Worm (Caenorhabditis elegans): ENCODE data around the gene gas-1.

The gas-1 gene

DNA sequence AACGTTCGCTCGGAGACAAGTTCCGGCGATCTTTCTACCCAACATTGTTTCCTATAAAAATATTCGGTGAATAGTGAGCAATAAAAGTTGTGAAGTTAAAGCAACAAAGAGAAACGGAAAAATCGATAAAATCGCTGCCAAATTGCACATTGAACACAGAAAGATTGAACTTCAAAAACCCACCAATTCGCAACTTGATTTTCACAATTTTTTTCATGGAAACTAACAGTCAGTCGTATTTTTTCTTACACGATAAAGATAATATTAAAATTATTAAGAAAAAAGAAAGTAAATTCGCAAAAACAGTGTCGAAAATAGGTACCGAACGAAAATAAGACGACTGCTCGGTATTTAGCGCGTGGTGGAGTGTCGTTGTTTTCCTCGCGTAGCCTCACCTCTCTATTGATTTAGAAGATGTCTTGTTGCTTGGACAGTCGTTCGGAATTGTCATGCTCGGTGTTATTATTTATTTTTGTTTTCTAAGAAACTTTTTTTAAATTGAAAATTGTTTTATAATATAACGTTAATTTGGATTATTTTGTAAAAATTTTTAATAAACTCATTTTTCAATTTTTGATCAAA, at the start of gene gas-1:
Gene gas-1 (minus strand): TSS at position 51 of the 582 bp plus-strand sequence.
- TF ChIP-seq attf-3 (GFP tag; conservative IDR thresholded peaks at IDR 0.05) (peak; percentile 88), F57A8.1 (GFP tag; optimal IDR thresholded peaks at IDR 0.05) (no peak), nhr-120 (GFP tag; IDR thresholded peaks at IDR 0.05) (no peak), lag-1 (GFP tag; IDR thresholded peaks at IDR 0.05) (no peak), pha-4 (tag; optimal IDR thresholded peaks at IDR 0.05) (no peak), hmg-1.2 (GFP tag; IDR thresholded peaks at IDR 0.05) (peak; percentile 10; the same call in 1 of the 2 replicates), aptf-3 (GFP tag; IDR thresholded peaks at IDR 0.05) (no peak), B0019.2 (GFP tag; conservative IDR thresholded peaks at IDR 0.05) (no peak), egl-44 (GFP tag; IDR thresholded peaks at IDR 0.05) (no peak), hmg-20 (GFP tag; IDR thresholded peaks at IDR 0.05) (no peak), madf-6 (GFP tag; IDR thresholded peaks at IDR 0.05) (no peak)

DNA sequence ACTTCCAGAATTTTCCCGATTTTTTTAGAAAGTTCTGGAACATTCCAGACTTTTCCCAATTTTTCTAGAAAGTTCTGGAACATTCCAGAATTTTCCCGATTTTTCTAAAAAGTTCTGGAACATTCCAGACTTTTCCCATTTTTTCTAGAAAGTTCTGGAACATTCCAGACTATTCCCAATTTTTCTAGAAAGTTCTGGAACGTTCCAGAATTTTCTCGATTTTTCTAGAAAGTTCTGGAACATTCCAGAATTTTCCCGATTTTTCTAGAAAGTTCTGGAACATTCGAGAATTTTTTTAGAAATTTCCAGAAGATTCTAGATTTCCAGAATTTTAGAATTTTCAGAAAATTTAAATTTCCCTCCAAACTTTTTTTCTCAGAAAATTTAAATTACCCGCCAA, 44.9 kb upstream of the gas-1 start:
- TF ChIP-seq hsf-1 (GFP tag; IDR thresholded peaks at IDR 0.05) (peak; percentile 95), dox-1 (GFP tag; IDR thresholded peaks at IDR 0.05) (0 out of 2 replicates have a peak, but pooled peaks have one; percentile 30), B0019.2 (GFP tag; conservative IDR thresholded peaks at IDR 0.05) (0 out of 2 replicates have a peak, but pooled peaks have one; percentile 14)

DNA sequence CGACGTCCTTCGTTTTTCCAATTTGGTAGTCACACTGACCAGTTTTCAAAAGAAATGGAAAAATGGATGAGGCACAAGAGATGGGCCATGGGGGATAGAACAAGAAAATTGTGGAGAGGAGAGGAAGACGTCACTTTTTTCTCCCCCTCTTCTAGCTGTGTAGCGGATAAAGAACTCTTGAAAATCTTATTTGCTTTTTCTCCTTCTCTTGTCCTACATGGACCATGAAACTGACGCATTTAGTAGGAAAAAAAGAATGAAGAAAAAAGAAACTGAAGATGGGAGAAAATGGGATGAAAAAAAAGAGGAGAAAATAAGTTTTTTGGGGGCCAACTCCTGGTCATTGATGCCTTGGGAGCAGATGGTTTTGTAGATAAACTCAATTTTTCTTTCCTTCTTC, 43.8 kb upstream of the gas-1 start:
- TF ChIP-seq ceh-40 (GFP tag; IDR thresholded peaks at IDR 0.05): no peak
- no peak for TF ChIP-seq Y67H2A.10 (GFP tag; conservative IDR thresholded peaks at IDR 0.05)
- no peak for TF ChIP-seq snpc-4 (GFP tag; optimal IDR thresholded peaks at IDR 0.05)
- TF ChIP-seq snpc-4 (tag; optimal IDR thresholded peaks at IDR 0.05): no peak
- peak; percentile 31 for TF ChIP-seq somi-1 (GFP tag; optimal IDR thresholded peaks at IDR 0.05)
- TF ChIP-seq akir-1 (GFP tag; optimal IDR thresholded peaks at IDR 0.05): no peak

- TF ChIP-seq unc-130 (GFP tag; optimal IDR thresholded peaks at IDR 0.05): no peak
- TF ChIP-seq F23B12.7 (tag; optimal IDR thresholded peaks at IDR 0.05; ENCODE audit: insufficient read depth): peak; percentile 6
- peak; percentile 17; the same call in 1 of the 2 replicates for TF ChIP-seq egrh-3 (GFP tag; IDR thresholded peaks at IDR 0.05)
- 0 out of 2 replicates have a peak, but pooled peaks have one; percentile 9 for TF ChIP-seq hmg-1.2 (GFP tag; IDR thresholded peaks at IDR 0.05)
- TF ChIP-seq nfyb-1 (GFP tag; IDR thresholded peaks at IDR 0.05): no peak
- TF ChIP-seq mcd-1 (GFP tag; IDR thresholded peaks at IDR 0.05): 0 out of 2 replicates have a peak, but pooled peaks have one; percentile 32
- TF ChIP-seq snpc-4 (GFP tag; optimal IDR thresholded peaks at IDR 0.05): peak; percentile 20
- TF ChIP-seq snpc-4 (tag; optimal IDR thresholded peaks at IDR 0.05): no peak
- TF ChIP-seq xnd-1 (tag; optimal IDR thresholded peaks at IDR 0.05): no peak
These were observed 40.6 kb upstream of the gas-1 start for ce11 chrX:15630790-15631204.

DNA sequence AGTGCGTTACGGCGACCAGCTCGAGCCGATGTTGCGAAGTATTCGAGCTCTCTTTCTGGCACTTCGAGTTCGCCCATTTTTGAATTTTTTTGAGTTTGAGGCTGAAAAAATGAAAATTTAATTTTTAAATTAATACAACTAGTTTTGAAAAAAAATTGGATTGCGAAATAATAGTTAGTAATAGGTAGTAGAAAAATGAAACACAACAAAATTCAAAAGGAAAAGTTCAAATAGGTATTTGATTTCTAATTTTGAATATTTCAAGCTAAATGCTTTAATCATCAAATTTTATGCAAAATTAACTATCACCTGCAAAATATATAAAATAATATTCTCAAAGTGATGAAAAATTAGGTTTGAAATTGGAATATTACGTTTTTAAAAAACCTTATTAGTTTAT, 40.1 kb upstream of the gas-1 start, which contains the start of gene K09E9.4:
Gene K09E9.4 (minus strand): TSS at position 101 of the 400 bp plus-strand sequence.
- TF ChIP-seq cebp-1 (GFP tag; IDR thresholded peaks at IDR 0.05) (no peak), cebp-1 (tag; optimal IDR thresholded peaks at IDR 0.05) (peak; percentile 52), lin-54 (GFP tag; optimal IDR thresholded peaks at IDR 0.05) (no peak)

ce11 chrX:15629615-15630014, 39.4 kb upstream of the gas-1 start:
- TF ChIP-seq lag-1 (GFP tag; IDR thresholded peaks at IDR 0.05) (no peak), let-526 (GFP tag; IDR thresholded peaks at IDR 0.05) (no peak), nhr-80 (tag; optimal IDR thresholded peaks at IDR 0.05) (peak; percentile 5), nhr-179 (tag; optimal IDR thresholded peaks at IDR 0.05) (no peak), Y95B8A.8 (GFP tag; IDR thresholded peaks at IDR 0.05) (no peak), ztf-3 (GFP tag; optimal IDR thresholded peaks at IDR 0.05) (peak; percentile 18)
